Fruit fly (Drosophila melanogaster) whole organism, embryonic: ENCODE data around the gene org-1.
A peak's percentile ranks its signal among the peaks of the same experiment; 100 is the strongest.

Experiments
- ATbp ChIP-seq: fragments of 200-800 bp; sonication (Bioruptor generic); optimal IDR thresholded peaks from 2 replicates; lab custom pipeline; 2017; ENCODE audit warnings: missing biosample characterization, mild to moderate bottlenecking, missing genetic modification characterization, missing genetic modification reagents
- Aef1 ChIP-seq: fragments of 200-800 bp; sonication (Bioruptor generic); IDR thresholded peaks from 3 replicates; pipeline ENCODE4 v1.3.6; 2022; ENCODE audit warnings: missing biosample characterization, missing genetic modification characterization
- Atf3 ChIP-seq: fragments of 200-800 bp; sonication (Bioruptor generic); optimal IDR thresholded peaks from 3 replicates; lab custom pipeline; 2016; ENCODE audit warnings: missing biosample characterization, missing genetic modification characterization
- CG10543 ChIP-seq: fragments of 200-800 bp; sonication (Bioruptor generic); optimal IDR thresholded peaks from 3 replicates; lab custom pipeline; 2017; ENCODE audit warnings: missing biosample characterization, mild to moderate bottlenecking, missing genetic modification characterization, moderate library complexity
- CG10565 ChIP-seq: fragments of 200-800 bp; sonication (Bioruptor generic); optimal IDR thresholded peaks from 3 replicates; lab custom pipeline; 2016; ENCODE audit warnings: missing biosample characterization, mild to moderate bottlenecking, missing genetic modification characterization
- CG11456 ChIP-seq: fragments of 200-800 bp; sonication (Bioruptor generic); IDR thresholded peaks from 3 replicates; pipeline ENCODE4 v1.3.6; 2022; ENCODE audit warnings: missing biosample characterization, missing genetic modification characterization
- CG1233 ChIP-seq: fragments of 200-800 bp; sonication (Bioruptor generic); optimal IDR thresholded peaks from 4 replicates; lab custom pipeline; 2018; ENCODE audit warnings: missing biosample characterization, mild to moderate bottlenecking, missing genetic modification characterization
- CG12744 ChIP-seq: fragments of 200-800 bp; sonication (Bioruptor generic); optimal IDR thresholded peaks from 2 replicates; lab custom pipeline; 2016; ENCODE audit warnings: missing biosample characterization, missing genetic modification characterization
- CG14965 ChIP-seq: fragments of 200-800 bp; sonication (Bioruptor generic); optimal IDR thresholded peaks from 2 replicates; lab custom pipeline; 2016; ENCODE audit warnings: missing biosample characterization, missing genetic modification characterization, borderline replicate concordance
- CG17359 ChIP-seq: fragments of 200-800 bp; sonication (Bioruptor generic); optimal IDR thresholded peaks from 3 replicates; lab custom pipeline; 2018; ENCODE audit warnings: missing biosample characterization, mild to moderate bottlenecking, missing genetic modification characterization, moderate library complexity
- CG17802 ChIP-seq: fragments of 200-800 bp; sonication (Bioruptor generic); optimal IDR thresholded peaks from 2 replicates; lab custom pipeline; 2018; ENCODE audit warnings: missing biosample characterization, mild to moderate bottlenecking, missing genetic modification characterization, moderate library complexity
- CG6689 ChIP-seq: fragments of 200-800 bp; sonication (Bioruptor generic); IDR thresholded peaks from 2 replicates; pipeline ENCODE4 v1.3.6; 2022; ENCODE audit warnings: missing biosample characterization, missing genetic modification characterization
- CG6791 ChIP-seq: fragments of 200-800 bp; sonication (Bioruptor generic); IDR thresholded peaks from 3 replicates; pipeline ENCODE4 v1.3.6; 2022; ENCODE audit warnings: missing biosample characterization, missing genetic modification characterization; ENCODE audit not compliant: partially characterized antibody
- CG7786 ChIP-seq: fragments of 200-800 bp; sonication (Bioruptor generic); optimal IDR thresholded peaks from 2 replicates; lab custom pipeline; 2016; ENCODE audit warnings: missing biosample characterization, missing genetic modification characterization
- CG7928 ChIP-seq: fragments of 200-800 bp; sonication (Bioruptor generic); optimal IDR thresholded peaks from 2 replicates; lab custom pipeline; 2017; ENCODE audit warnings: missing biosample characterization, mild to moderate bottlenecking, missing genetic modification characterization
- CG8089 ChIP-seq: fragments of 200-800 bp; sonication (Bioruptor generic); optimal IDR thresholded peaks from 3 replicates; lab custom pipeline; 2016; ENCODE audit warnings: missing biosample characterization, missing genetic modification characterization
- CG9876 ChIP-seq: fragments of 200-800 bp; sonication (Bioruptor generic); optimal IDR thresholded peaks from 2 replicates; lab custom pipeline; 2016; ENCODE audit warnings: missing biosample characterization, missing genetic modification characterization
- CG9932 ChIP-seq: fragments of 200-800 bp; sonication (Bioruptor generic); IDR thresholded peaks from 2 replicates; pipeline ENCODE4 v1.3.6; 2022; ENCODE audit warnings: missing biosample characterization, missing genetic modification characterization
- Chrac-16 ChIP-seq: fragments of 200-800 bp; sonication (Bioruptor generic); optimal IDR thresholded peaks from 3 replicates; lab custom pipeline; 2016; ENCODE audit warnings: missing biosample characterization, missing genetic modification characterization
- D19A ChIP-seq: fragments of 200-800 bp; optimal IDR thresholded peaks from 3 replicates; lab custom pipeline; 2019; ENCODE audit warnings: missing biosample characterization, mild to moderate bottlenecking, missing genetic modification characterization, moderate library complexity
- Dp ChIP-seq: fragments of 200-800 bp; sonication (Bioruptor generic); optimal IDR thresholded peaks from 2 replicates; lab custom pipeline; 2018; ENCODE audit warnings: missing biosample characterization, mild to moderate bottlenecking, missing genetic modification characterization, moderate library complexity
- H15 ChIP-seq: fragments of 200-800 bp; sonication (Bioruptor generic); IDR thresholded peaks from 3 replicates; pipeline ENCODE4 v1.3.6; 2022; ENCODE audit warnings: missing biosample characterization, missing genetic modification characterization
- HLHmδ ChIP-seq: fragments of 200-800 bp; sonication (Bioruptor generic); optimal IDR thresholded peaks from 2 replicates; lab custom pipeline; 2018; ENCODE audit warnings: missing biosample characterization, mild to moderate bottlenecking, missing genetic modification characterization, moderate library complexity
- Max ChIP-seq: fragments of 200-800 bp; sonication (Bioruptor generic); optimal IDR thresholded peaks from 2 replicates; lab custom pipeline; 2016; ENCODE audit warnings: missing biosample characterization, mild to moderate bottlenecking, missing genetic modification characterization
- NK7.1 ChIP-seq: fragments of 200-800 bp; sonication (Bioruptor generic); optimal IDR thresholded peaks from 3 replicates; lab custom pipeline; 2016; ENCODE audit warnings: missing biosample characterization, missing genetic modification characterization
- Neu2 ChIP-seq: fragments of 200-800 bp; sonication (Bioruptor generic); optimal IDR thresholded peaks from 3 replicates; lab custom pipeline; 2016; ENCODE audit warnings: missing biosample characterization, missing genetic modification characterization, borderline replicate concordance
- Nf-YA ChIP-seq: fragments of 200-800 bp; sonication (Bioruptor generic); IDR thresholded peaks from 2 replicates; pipeline ENCODE4 v1.3.6; 2022; ENCODE audit warnings: missing biosample characterization, missing genetic modification characterization
- Nf-YB ChIP-seq: fragments of 200-800 bp; sonication (Bioruptor generic); optimal IDR thresholded peaks from 3 replicates; lab custom pipeline; 2019; ENCODE audit warnings: missing biosample characterization, mild to moderate bottlenecking, missing genetic modification characterization, moderate library complexity
- Spps ChIP-seq: fragments of 200-800 bp; sonication (Bioruptor generic); optimal IDR thresholded peaks from 2 replicates; lab custom pipeline; 2018; ENCODE audit warnings: missing biosample characterization, mild to moderate bottlenecking, missing genetic modification characterization
- Sry-β ChIP-seq: fragments of 200-800 bp; sonication (Bioruptor generic); optimal IDR thresholded peaks from 2 replicates; lab custom pipeline; 2018; ENCODE audit warnings: missing biosample characterization, mild to moderate bottlenecking, missing genetic modification characterization, moderate library complexity
- ab ChIP-seq: fragments of 200-800 bp; sonication (Bioruptor generic); optimal IDR thresholded peaks from 2 replicates; lab custom pipeline; 2016; ENCODE audit warnings: missing biosample characterization, missing genetic modification characterization
- abd-A ChIP-seq: fragments of 200-800 bp; sonication (Bioruptor generic); optimal IDR thresholded peaks from 3 replicates; lab custom pipeline; 2019; ENCODE audit warnings: missing biosample characterization, mild to moderate bottlenecking, missing genetic modification characterization, moderate library complexity
- al ChIP-seq: fragments of 200-800 bp; sonication (Bioruptor generic); IDR thresholded peaks from 2 replicates; pipeline ENCODE4 v1.3.6; 2022; ENCODE audit warnings: missing biosample characterization, missing genetic modification characterization
- ash1 ChIP-seq: fragments of 200-800 bp; sonication (Bioruptor generic); optimal IDR thresholded peaks from 2 replicates; lab custom pipeline; 2018; ENCODE audit warnings: missing biosample characterization, mild to moderate bottlenecking, missing genetic modification characterization
- bowl ChIP-seq: fragments of 200-800 bp; sonication (Bioruptor generic); IDR thresholded peaks from 2 replicates; pipeline ENCODE4 v1.3.6; 2022; ENCODE audit warnings: missing biosample characterization, missing genetic modification characterization
- btn ChIP-seq: fragments of 200-800 bp; sonication (Bioruptor generic); optimal IDR thresholded peaks from 2 replicates; lab custom pipeline; 2016; ENCODE audit warnings: missing biosample characterization, missing genetic modification characterization
- crol ChIP-seq: fragments of 200-800 bp; sonication (Bioruptor generic); IDR thresholded peaks from 2 replicates; pipeline ENCODE4 v1.3.6; 2022; ENCODE audit warnings: missing biosample characterization, missing genetic modification characterization
- eyg ChIP-seq: fragments of 200-800 bp; sonication (Bioruptor generic); optimal IDR thresholded peaks from 3 replicates; lab custom pipeline; 2016; ENCODE audit warnings: missing biosample characterization, missing genetic modification characterization
- fd96Cb ChIP-seq: fragments of 200-800 bp; sonication (Bioruptor generic); optimal IDR thresholded peaks from 2 replicates; lab custom pipeline; 2018; ENCODE audit warnings: missing biosample characterization, mild to moderate bottlenecking, missing genetic modification characterization, moderate library complexity
- gcm2 ChIP-seq: fragments of 200-800 bp; sonication (Bioruptor generic); optimal IDR thresholded peaks from 2 replicates; lab custom pipeline; 2016; ENCODE audit warnings: missing biosample characterization, missing genetic modification characterization
- lbe ChIP-seq: fragments of 200-800 bp; sonication (Bioruptor generic); optimal IDR thresholded peaks from 2 replicates; lab custom pipeline; 2016; ENCODE audit warnings: missing biosample characterization, mild to moderate bottlenecking, missing genetic modification characterization
- lola ChIP-seq, 3 experiments: fragments of >200 bp in 2 of 3; fragments of 200-800 bp in 1 of 3; sonication (Bioruptor generic) in 1 of 3; optimal IDR thresholded peaks; 2 replicates each; lab custom pipeline; 2017 to 2019; ENCODE audit warnings: missing biosample characterization in 3 of 3, missing genetic modification characterization in 3 of 3, mild to moderate bottlenecking in 1 of 3, moderate library complexity in 1 of 3
- pb ChIP-seq: fragments of 200-800 bp; sonication (Bioruptor generic); optimal IDR thresholded peaks from 3 replicates; lab custom pipeline; 2016; ENCODE audit warnings: missing biosample characterization, missing genetic modification characterization
- pfk ChIP-seq: fragments of 200-800 bp; sonication (Bioruptor generic); optimal IDR thresholded peaks from 2 replicates; lab custom pipeline; 2018; ENCODE audit warnings: missing biosample characterization, mild to moderate bottlenecking, missing genetic modification characterization, moderate library complexity
- pita ChIP-seq: fragments of 200-800 bp; sonication (Bioruptor generic); optimal IDR thresholded peaks from 2 replicates; lab custom pipeline; 2017; ENCODE audit warnings: missing biosample characterization, mild to moderate bottlenecking, missing genetic modification characterization
- prd ChIP-seq, 3 experiments: fragments of >200 bp in 2 of 3; fragments of 200-800 bp in 1 of 3; sonication (Bioruptor generic) in 1 of 3; optimal IDR thresholded peaks in 2 of 3; IDR thresholded peaks in 1 of 3; 2 replicates in 2 of 3; 3 replicates in 1 of 3; pipeline versions ENCODE4 v1.3.6 to Lab custom; 2017 to 2022; ENCODE audit warnings: missing biosample characterization in 1 of 3, missing genetic modification characterization in 1 of 3
- sc ChIP-seq, 3 experiments: fragments of >200 bp in 2 of 3; fragments of 200-800 bp in 1 of 3; sonication (Bioruptor generic) in 1 of 3; optimal IDR thresholded peaks; 2 replicates in 2 of 3; 3 replicates in 1 of 3; lab custom pipeline; 2017; ENCODE audit warnings: mild to moderate bottlenecking in 1 of 3, missing biosample characterization in 1 of 3, missing genetic modification characterization in 1 of 3, missing genetic modification reagents in 1 of 3
- so ChIP-seq: fragments of 200-800 bp; sonication (Bioruptor generic); IDR thresholded peaks from 3 replicates; pipeline ENCODE4 v1.3.6; 2022; ENCODE audit warnings: missing biosample characterization, missing genetic modification characterization
- ttk ChIP-seq: fragments of 200-800 bp; sonication (Bioruptor generic); IDR thresholded peaks from 2 replicates; pipeline ENCODE4 v2.1.2; 2022; ENCODE audit warnings: missing biosample characterization, missing genetic modification characterization
- usp ChIP-seq: fragments of >200 bp; optimal IDR thresholded peaks from 2 replicates; lab custom pipeline; 2017; ENCODE audit warnings: missing biosample characterization, missing genetic modification characterization

org-1 gene

dm6 chrX:8492849-8493248 is 38.0 kb upstream of the org-1 start (continued):
- TF ChIP-seq CG6791: no peak
- TF ChIP-seq CG17359: peak; percentile 90
- no peak for TF ChIP-seq Neu2 (GFP tag; lab: Kevin White, UChicago)
- no peak for TF ChIP-seq sc (optimal IDR thresholded peaks at IDR 0.05; lab: Kevin White, UChicago)
- TF ChIP-seq sc (GFP tag; optimal IDR thresholded peaks at IDR 0.05; lab: Kevin White, UChicago): peak; percentile 59
- TF ChIP-seq crol: peak; percentile 19; the same call in 1 of the 2 replicates
- TF ChIP-seq Nf-YB (GFP tag; lab: Kevin White, UChicago): peak; percentile 45
- peak; percentile 74 for TF ChIP-seq D19A (tag; lab: Kevin White, UChicago)
- peak; percentile 85 for TF ChIP-seq fd96Cb (tag; lab: Kevin White, UChicago)
- peak; percentile 39 for TF ChIP-seq Chrac-16 (GFP tag; lab: Kevin White, UChicago)
- no peak for TF ChIP-seq CG12744 (GFP tag; lab: Kevin White, UChicago)
- peak; percentile 15 for TF ChIP-seq lbe
- no peak for TF ChIP-seq btn (GFP tag; lab: Kevin White, UChicago)
- TF ChIP-seq CG10565: no peak
- TF ChIP-seq CG8089 (GFP tag; lab: Kevin White, UChicago): peak; percentile 7
- TF ChIP-seq Nf-YA (GFP tag; lab: Robert Waterston, UW): peak; percentile 80
- no peak for TF ChIP-seq CG9876
- TF ChIP-seq ash1 (GFP tag; lab: Kevin White, UChicago): no peak
- no peak for TF ChIP-seq Sry-β (GFP tag; lab: Kevin White, UChicago)
- TF ChIP-seq CG1233 (GFP tag; lab: Kevin White, UChicago): peak; percentile 73
- TF ChIP-seq CG11456 (GFP tag; lab: Robert Waterston, UW): peak; percentile 79
- peak; percentile 78 for TF ChIP-seq bowl (GFP tag; lab: Robert Waterston, UW)
- peak in 1 of 3 experiments; percentile 42 for TF ChIP-seq lola (GFP tag; optimal IDR thresholded peaks at IDR 0.05; lab: Kevin White, UChicago)
- peak; percentile 46 for TF ChIP-seq Max (GFP tag; lab: Kevin White, UChicago)
- no peak for TF ChIP-seq ab (GFP tag; lab: Kevin White, UChicago)
- peak; percentile 90 for TF ChIP-seq ttk
- TF ChIP-seq Atf3 (GFP tag; lab: Kevin White, UChicago): no peak
- TF ChIP-seq CG9932 (GFP tag; lab: Robert Waterston, UW): 0 out of 2 replicates have a peak, but pooled peaks have one; percentile 22
- TF ChIP-seq pfk: no peak
- TF ChIP-seq CG10543 (GFP tag; lab: Kevin White, UChicago): no peak
- TF ChIP-seq abd-A (tag; lab: Kevin White, UChicago): no peak
- TF ChIP-seq CG7786 (GFP tag; lab: Kevin White, UChicago): no peak
- TF ChIP-seq CG6689 (GFP tag; lab: Robert Waterston, UW): peak; percentile 89
- TF ChIP-seq pb (GFP tag; lab: Kevin White, UChicago): no peak
- peak; percentile 82 for TF ChIP-seq H15 (GFP tag; lab: Robert Waterston, UW)
- no peak for TF ChIP-seq NK7.1 (GFP tag; lab: Kevin White, UChicago)
- 0 out of 2 replicates have a peak, but pooled peaks have one; percentile 31 for TF ChIP-seq al
- no peak for TF ChIP-seq gcm2 (GFP tag; lab: Kevin White, UChicago)
- TF ChIP-seq so: peak; percentile 84; the same call in 2 of the 3 replicates
- no peak for TF ChIP-seq CG14965 (GFP tag; lab: Kevin White, UChicago)
- no peak for TF ChIP-seq prd (optimal IDR thresholded peaks at IDR 0.05; lab: Kevin White, UChicago)
- TF ChIP-seq prd (GFP tag; IDR thresholded peaks at IDR 0.05; lab: Robert Waterston, UW): peak; percentile 83
- TF ChIP-seq ATbp (GFP tag; lab: Kevin White, UChicago): peak; percentile 83
- TF ChIP-seq Aef1 (GFP tag; lab: Robert Waterston, UW): peak; percentile 83
- no peak for TF ChIP-seq eyg (GFP tag; lab: Kevin White, UChicago)
- TF ChIP-seq CG7928: no peak
- TF ChIP-seq Spps: peak; percentile 33
- peak; percentile 18 for TF ChIP-seq CG17802 (tag; lab: Kevin White, UChicago)
- no peak for TF ChIP-seq pita (GFP tag; lab: Kevin White, UChicago)
- no peak for TF ChIP-seq HLHmδ
- TF ChIP-seq Dp (GFP tag; lab: Kevin White, UChicago): no peak
- no peak for TF ChIP-seq usp (GFP tag; lab: Kevin White, UChicago)
